Worm (Caenorhabditis elegans): ENCODE measurements around the gene fipp-1.

DNA sequence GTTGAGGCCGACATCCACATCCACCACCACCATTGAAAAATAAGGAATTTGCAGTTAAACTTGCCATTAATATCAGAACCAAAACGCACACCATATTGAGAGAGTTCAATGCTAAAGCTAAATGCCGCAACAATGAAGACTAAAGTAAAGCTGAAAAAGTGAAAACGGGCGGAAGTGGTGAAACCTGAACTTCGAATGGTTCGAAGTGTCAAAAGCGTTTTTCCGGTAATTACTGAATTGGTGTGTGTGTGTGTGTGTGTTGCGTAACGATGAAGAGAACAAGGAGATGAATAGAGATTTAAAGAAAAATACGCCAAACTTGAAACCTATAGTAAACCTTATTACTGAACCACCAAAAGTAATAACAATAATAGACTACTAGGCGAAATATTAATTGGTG, 7.1 kb upstream of the fipp-1 start, which contains the start of gene grl-13:
- TF ChIP-seq ztf-29 (GFP tag; IDR thresholded peaks at IDR 0.05): no peak
- TF ChIP-seq ref-1 (GFP tag; conservative IDR thresholded peaks at IDR 0.05): no peak
- no peak for TF ChIP-seq ztf-23 (GFP tag; IDR thresholded peaks at IDR 0.05)
- no peak for TF ChIP-seq T22C8.4 (GFP tag; IDR thresholded peaks at IDR 0.05)
- no peak for TF ChIP-seq klf-2 (GFP tag; conservative IDR thresholded peaks at IDR 0.05)
- TF ChIP-seq tab-1 (GFP tag; IDR thresholded peaks at IDR 0.05): no peak
- TF ChIP-seq cog-1 (tag; optimal IDR thresholded peaks at IDR 0.05): no peak
